Fruit fly (Drosophila melanogaster): ENCODE data around the gene CG42680.

CG42680 gene

DNA sequence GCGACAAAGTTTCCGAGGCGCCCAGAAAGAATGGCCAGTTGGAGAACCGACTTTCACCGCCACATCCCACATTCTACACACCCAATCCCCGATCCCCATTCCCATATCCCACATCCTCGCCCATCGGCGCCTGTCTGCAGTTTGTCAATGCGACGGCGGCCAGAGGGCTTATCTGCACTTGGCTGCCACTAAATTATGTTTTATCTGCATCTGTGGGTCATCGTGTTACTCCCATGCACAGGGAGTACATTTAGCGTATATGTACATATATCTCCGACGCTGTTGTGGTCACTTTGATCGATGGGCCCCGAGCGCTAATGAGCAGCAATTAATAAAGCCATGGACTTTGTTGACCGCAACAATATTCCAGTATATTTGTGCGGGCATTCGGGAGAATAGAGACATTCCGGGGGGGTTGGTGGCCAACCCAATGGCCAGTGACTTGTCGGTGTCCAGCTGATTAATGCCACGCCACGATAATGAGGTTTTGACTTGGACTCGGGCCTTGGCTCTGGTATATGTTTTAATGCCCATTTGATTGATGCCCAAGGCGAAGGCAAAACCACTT, 47.4 kb downstream of the CG42680 start (continued):
- TF ChIP-seq CG8359 (GFP tag; optimal IDR thresholded peaks at IDR 0.05; ENCODE audit: borderline replicate concordance): no peak
- peak; percentile 27 for TF ChIP-seq kni (GFP tag; optimal IDR thresholded peaks at IDR 0.05)
- peak; percentile 12 for TF ChIP-seq Med (GFP tag)
- TF ChIP-seq sens (GFP tag): peak; percentile 37
- no peak for TF ChIP-seq phol (tag; optimal IDR thresholded peaks at IDR 0.05)
- TF ChIP-seq CG11093 (GFP tag; IDR thresholded peaks at IDR 0.05): no peak
- TF ChIP-seq bigmax (GFP tag; optimal IDR thresholded peaks at IDR 0.05): no peak
- no peak for TF ChIP-seq bowl (GFP tag; IDR thresholded peaks at IDR 0.05)
- TF ChIP-seq Bgb (GFP tag; IDR thresholded peaks at IDR 0.05; ENCODE audit: partially characterized antibody): no peak
- TF ChIP-seq ci (GFP tag; IDR thresholded peaks at IDR 0.05): no peak
- no peak for TF ChIP-seq CG18599 (GFP tag; optimal IDR thresholded peaks at IDR 0.05)
- no peak for TF ChIP-seq CG2889 (GFP tag; IDR thresholded peaks at IDR 0.05)
- no peak for TF ChIP-seq CG32772 (GFP tag; IDR thresholded peaks at IDR 0.05)
- TF ChIP-seq B-H2 (GFP tag; optimal IDR thresholded peaks at IDR 0.05): no peak
- no peak for TF ChIP-seq pb (GFP tag; optimal IDR thresholded peaks at IDR 0.05)
- TF ChIP-seq HLHmδ (GFP tag; optimal IDR thresholded peaks at IDR 0.05): no peak
- TF ChIP-seq fd102C (GFP tag; optimal IDR thresholded peaks at IDR 0.05): no peak
- TF ChIP-seq mirr (GFP tag; optimal IDR thresholded peaks at IDR 0.05): no peak
- TF ChIP-seq CG7357 (GFP tag; IDR thresholded peaks at IDR 0.05): no peak
- TF ChIP-seq E2f2 (GFP tag; IDR thresholded peaks at IDR 0.05): 0 out of 2 replicates have a peak, but pooled peaks have one; percentile 5
- TF ChIP-seq fd64A (GFP tag; optimal IDR thresholded peaks at IDR 0.05): no peak
- no peak for TF ChIP-seq chif (GFP tag; optimal IDR thresholded peaks at IDR 0.05)
- TF ChIP-seq lab (GFP tag; optimal IDR thresholded peaks at IDR 0.05): peak; percentile 91
- peak in 1 of 2 experiments; percentile 57 for TF ChIP-seq Hr78 (GFP tag; optimal IDR thresholded peaks at IDR 0.05)
- peak; percentile 20 for TF ChIP-seq CG12769 (tag; optimal IDR thresholded peaks at IDR 0.05)
- TF ChIP-seq Ptx1 (GFP tag; IDR thresholded peaks at IDR 0.05): no peak
- no peak for TF ChIP-seq CrebB (tag; optimal IDR thresholded peaks at IDR 0.05)
- TF ChIP-seq run (tag; optimal IDR thresholded peaks at IDR 0.05): peak; percentile 49
- peak; percentile 46; the same call in 1 of the 2 replicates for TF ChIP-seq crol (GFP tag; IDR thresholded peaks at IDR 0.05)
- TF ChIP-seq H15 (GFP tag; IDR thresholded peaks at IDR 0.05): no peak
- TF ChIP-seq Dfd (GFP tag; optimal IDR thresholded peaks at IDR 0.05): no peak
- no peak for TF ChIP-seq Meics (GFP tag; optimal IDR thresholded peaks at IDR 0.05)
- TF ChIP-seq ind (GFP tag; optimal IDR thresholded peaks at IDR 0.05): no peak
- TF ChIP-seq CG1024 (GFP tag; IDR thresholded peaks at IDR 0.05): 0 out of 2 replicates have a peak, but pooled peaks have one; percentile 8

DNA sequence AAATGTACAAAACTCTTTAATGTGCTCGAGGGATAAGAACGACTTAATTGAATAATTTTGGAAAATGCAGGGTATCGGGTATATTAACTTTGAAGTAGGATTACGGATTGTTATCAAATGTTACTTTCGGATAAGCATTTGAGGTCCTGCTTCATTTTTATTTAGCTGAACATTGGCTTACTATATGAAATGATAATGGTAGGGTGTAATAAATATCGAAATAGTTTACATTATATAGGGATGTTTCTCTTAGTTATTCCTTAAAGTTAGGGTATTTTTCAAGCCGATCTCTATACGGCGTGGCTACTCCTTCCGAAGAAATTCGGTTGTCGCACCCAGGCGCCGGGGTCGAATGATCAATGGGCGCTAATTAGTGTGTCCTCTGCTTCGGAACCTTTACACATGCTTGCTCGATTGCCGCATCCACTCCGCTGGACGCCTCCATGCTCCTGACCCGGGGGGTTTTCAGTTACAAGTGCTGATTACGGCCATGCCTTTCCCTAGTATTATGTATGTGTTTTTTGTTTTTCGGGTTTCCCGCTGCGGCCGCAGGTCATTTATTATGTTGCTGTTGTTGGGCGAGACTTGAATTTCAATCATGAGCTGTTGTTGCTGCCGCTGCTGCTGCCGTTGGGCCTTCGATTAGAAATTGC, 48.0 kb downstream of the CG42680 start:
- TF ChIP-seq cg (GFP tag; optimal IDR thresholded peaks at IDR 0.05): no peak
- peak; percentile 65 for TF ChIP-seq dmrt11E (tag; optimal IDR thresholded peaks at IDR 0.05)
- no peak for TF ChIP-seq CG16863 (GFP tag; optimal IDR thresholded peaks at IDR 0.05)
- TF ChIP-seq CG6654 (GFP tag; optimal IDR thresholded peaks at IDR 0.05): no peak
- peak in 1 of 2 experiments; percentile 11 for TF ChIP-seq bsh (GFP tag; optimal IDR thresholded peaks at IDR 0.05)
- peak; percentile 86 for TF ChIP-seq sens (GFP tag)
- TF ChIP-seq grn (GFP tag; optimal IDR thresholded peaks at IDR 0.05): no peak
- no peak for TF ChIP-seq Lhr (GFP tag; optimal IDR thresholded peaks at IDR 0.05)
- TF ChIP-seq HLH3B (GFP tag; IDR thresholded peaks at IDR 0.05): no peak
- peak; percentile 39 for TF ChIP-seq CG10979 (tag; optimal IDR thresholded peaks at IDR 0.05)
- TF ChIP-seq CG13775 (GFP tag; optimal IDR thresholded peaks at IDR 0.05): no peak
- peak; percentile 43 for TF ChIP-seq CG2712 (tag; optimal IDR thresholded peaks at IDR 0.05)
- 0 out of 3 replicates have a peak, but pooled peaks have one; percentile 47 for TF ChIP-seq ci (GFP tag; IDR thresholded peaks at IDR 0.05)
- TF ChIP-seq seq (GFP tag; IDR thresholded peaks at IDR 0.05): no peak
- TF ChIP-seq CG16779 (GFP tag; IDR thresholded peaks at IDR 0.05): no peak
- no peak for TF ChIP-seq chn (GFP tag; optimal IDR thresholded peaks at IDR 0.05)
- TF ChIP-seq Blimp-1 (GFP tag; optimal IDR thresholded peaks at IDR 0.05): peak; percentile 15
- peak; percentile 42; the same call in 1 of the 2 replicates for TF ChIP-seq Xrp1 (GFP tag; IDR thresholded peaks at IDR 0.05)
